Fruit fly (Drosophila melanogaster) whole organism, embryonic: Measurements from ENCODE around the gene CG17717.

ENCODE experiments used
- Atf6 ChIP-seq: fragments of 200-800 bp; sonication (Bioruptor generic); IDR thresholded peaks from 2 replicates; pipeline ENCODE4 v1.3.6; 2022; ENCODE audit warnings: missing biosample characterization, missing genetic modification characterization
- Bdp1 ChIP-seq: fragments of 200-800 bp; sonication (Bioruptor generic); optimal IDR thresholded peaks from 3 replicates; lab custom pipeline; 2016; ENCODE audit warnings: missing biosample characterization, missing genetic modification characterization
- Blimp-1 ChIP-seq: fragments of 200-800 bp; sonication (Bioruptor generic); optimal IDR thresholded peaks from 3 replicates; lab custom pipeline; 2018; ENCODE audit warnings: missing biosample characterization, missing genetic modification characterization, mild to moderate bottlenecking, moderate library complexity, missing genetic modification reagents
- CG10462 ChIP-seq: fragments of 200-800 bp; sonication (Bioruptor generic); optimal IDR thresholded peaks from 2 replicates; lab custom pipeline; 2016; ENCODE audit warnings: missing biosample characterization, missing genetic modification characterization
- CG11398 ChIP-seq: fragments of 200-800 bp; sonication (Bioruptor generic); optimal IDR thresholded peaks from 2 replicates; lab custom pipeline; 2016; ENCODE audit warnings: missing biosample characterization, missing genetic modification characterization
- CG1233 ChIP-seq: fragments of 200-800 bp; sonication (Bioruptor generic); optimal IDR thresholded peaks from 4 replicates; lab custom pipeline; 2018; ENCODE audit warnings: missing biosample characterization, mild to moderate bottlenecking, missing genetic modification characterization
- CG13123 ChIP-seq: fragments of 200-800 bp; sonication (Bioruptor generic); optimal IDR thresholded peaks from 2 replicates; lab custom pipeline; 2016; ENCODE audit warnings: missing biosample characterization, missing genetic modification characterization
- CG13424 ChIP-seq: fragments of 200-800 bp; sonication (Bioruptor generic); optimal IDR thresholded peaks from 2 replicates; lab custom pipeline; 2019; ENCODE audit warnings: missing biosample characterization, mild to moderate bottlenecking, missing genetic modification characterization, moderate library complexity
- CG14860 ChIP-seq: fragments of 200-800 bp; sonication (Bioruptor generic); IDR thresholded peaks from 3 replicates; pipeline ENCODE4 v1.3.6; 2022; ENCODE audit warnings: missing biosample characterization, missing genetic modification characterization; ENCODE audit not compliant: partially characterized antibody
- CG14965 ChIP-seq: fragments of 200-800 bp; sonication (Bioruptor generic); optimal IDR thresholded peaks from 2 replicates; lab custom pipeline; 2016; ENCODE audit warnings: missing biosample characterization, missing genetic modification characterization, borderline replicate concordance
- CG17186 ChIP-seq: fragments of 200-800 bp; sonication (Bioruptor generic); optimal IDR thresholded peaks from 3 replicates; lab custom pipeline; 2017; ENCODE audit warnings: missing biosample characterization, missing genetic modification reagents, missing genetic modification characterization
- CG2120 ChIP-seq: fragments of 200-800 bp; sonication (Bioruptor generic); optimal IDR thresholded peaks from 3 replicates; lab custom pipeline; 2016; ENCODE audit warnings: missing biosample characterization, missing genetic modification characterization
- CG30431 ChIP-seq: fragments of 200-800 bp; sonication (Bioruptor generic); optimal IDR thresholded peaks from 2 replicates; lab custom pipeline; 2017; ENCODE audit warnings: missing biosample characterization, missing genetic modification characterization
- CG32772 ChIP-seq: fragments of 200-800 bp; sonication (Bioruptor generic); IDR thresholded peaks from 2 replicates; pipeline ENCODE4 v1.3.6; 2022; ENCODE audit warnings: missing biosample characterization, missing genetic modification characterization
- CG33213 ChIP-seq: fragments of 200-800 bp; sonication (Bioruptor generic); optimal IDR thresholded peaks from 3 replicates; lab custom pipeline; 2016; ENCODE audit warnings: missing biosample characterization, missing genetic modification characterization
- CG3407 ChIP-seq: fragments of 200-800 bp; sonication (Bioruptor generic); optimal IDR thresholded peaks from 2 replicates; lab custom pipeline; 2018; ENCODE audit warnings: missing biosample characterization, mild to moderate bottlenecking, missing genetic modification characterization
- CG3726 ChIP-seq: fragments of 200-800 bp; sonication (Bioruptor generic); IDR thresholded peaks from 3 replicates; pipeline ENCODE4, ENCODE4 v1.3.6; 2022; ENCODE audit warnings: missing biosample characterization, missing genetic modification characterization
- CG4328 ChIP-seq: fragments of 200-800 bp; sonication (Bioruptor generic); optimal IDR thresholded peaks from 3 replicates; lab custom pipeline; 2017; ENCODE audit warnings: missing biosample characterization, missing genetic modification reagents, missing genetic modification characterization
- CG5953 ChIP-seq: fragments of 200-800 bp; sonication (Bioruptor generic); IDR thresholded peaks from 2 replicates; pipeline ENCODE4 v1.3.6; 2022; ENCODE audit warnings: missing biosample characterization, missing genetic modification characterization
- CG6683 ChIP-seq: fragments of 200-800 bp; sonication (Bioruptor generic); optimal IDR thresholded peaks from 2 replicates; lab custom pipeline; 2017; ENCODE audit warnings: missing biosample characterization, mild to moderate bottlenecking, missing genetic modification characterization, missing genetic modification reagents
- CG6791 ChIP-seq: fragments of 200-800 bp; sonication (Bioruptor generic); IDR thresholded peaks from 3 replicates; pipeline ENCODE4 v1.3.6; 2022; ENCODE audit warnings: missing biosample characterization, missing genetic modification characterization; ENCODE audit not compliant: partially characterized antibody
- CG7357 ChIP-seq: fragments of 200-800 bp; sonication (Bioruptor generic); IDR thresholded peaks from 3 replicates; pipeline ENCODE4 v1.3.6; 2022; ENCODE audit warnings: missing biosample characterization, missing genetic modification characterization
- CG7928 ChIP-seq: fragments of 200-800 bp; sonication (Bioruptor generic); optimal IDR thresholded peaks from 2 replicates; lab custom pipeline; 2017; ENCODE audit warnings: missing biosample characterization, mild to moderate bottlenecking, missing genetic modification characterization
- CG8281 ChIP-seq: fragments of 200-800 bp; sonication (Bioruptor generic); optimal IDR thresholded peaks from 2 replicates; lab custom pipeline; 2018; ENCODE audit warnings: missing biosample characterization, mild to moderate bottlenecking, missing genetic modification characterization, moderate library complexity
- Dek ChIP-seq: fragments of 200-800 bp; sonication (Bioruptor generic); optimal IDR thresholded peaks from 3 replicates; lab custom pipeline; 2019; ENCODE audit warnings: missing biosample characterization, mild to moderate bottlenecking, missing genetic modification characterization, moderate library complexity
- Eip74EF ChIP-seq, 2 experiments: fragments of 200-800 bp in 1 of 2; fragments of >200 bp in 1 of 2; sonication (Bioruptor generic) in 1 of 2; optimal IDR thresholded peaks; 2 replicates each; lab custom pipeline; 2017 to 2019; ENCODE audit warnings: missing biosample characterization in 2 of 2, missing genetic modification characterization in 2 of 2, mild to moderate bottlenecking in 1 of 2, moderate library complexity in 1 of 2
- Elba2 ChIP-seq: fragments of 200-800 bp; sonication (Bioruptor generic); optimal IDR thresholded peaks from 3 replicates; lab custom pipeline; 2016; ENCODE audit warnings: missing biosample characterization, missing genetic modification characterization
- HHEX ChIP-seq: fragments of 200-800 bp; sonication (Bioruptor generic); optimal IDR thresholded peaks from 3 replicates; lab custom pipeline; 2017; ENCODE audit warnings: missing biosample characterization, mild to moderate bottlenecking, missing genetic modification characterization, missing genetic modification reagents
- Hr51 ChIP-seq, 2 experiments: fragments of 200-800 bp; sonication (Bioruptor generic); optimal IDR thresholded peaks; 2 replicates in 1 of 2; 3 replicates in 1 of 2; lab custom pipeline; 2016 to 2018; ENCODE audit warnings: missing biosample characterization in 2 of 2, missing genetic modification characterization in 2 of 2, mild to moderate bottlenecking in 1 of 2, moderate library complexity in 1 of 2
- Lhr ChIP-seq: fragments of 200-800 bp; sonication (Bioruptor generic); optimal IDR thresholded peaks from 3 replicates; lab custom pipeline; 2017; ENCODE audit warnings: mild to moderate bottlenecking, missing biosample characterization, missing genetic modification reagents, missing genetic modification characterization
- Mad ChIP-seq: fragments of 200-800 bp; sonication (Bioruptor generic); optimal IDR thresholded peaks from 2 replicates; lab custom pipeline; 2016; ENCODE audit warnings: missing biosample characterization, missing genetic modification characterization
- Neu2 ChIP-seq: fragments of 200-800 bp; sonication (Bioruptor generic); optimal IDR thresholded peaks from 3 replicates; lab custom pipeline; 2016; ENCODE audit warnings: missing biosample characterization, missing genetic modification characterization, borderline replicate concordance
- Nf-YA ChIP-seq: fragments of 200-800 bp; sonication (Bioruptor generic); IDR thresholded peaks from 2 replicates; pipeline ENCODE4 v1.3.6; 2022; ENCODE audit warnings: missing biosample characterization, missing genetic modification characterization
- Opbp ChIP-seq: fragments of 200-800 bp; sonication (Bioruptor generic); IDR thresholded peaks from 3 replicates; pipeline ENCODE4 v1.3.6; 2022; ENCODE audit warnings: missing biosample characterization, missing genetic modification characterization; ENCODE audit not compliant: partially characterized antibody
- Sox100B ChIP-seq: fragments of 200-800 bp; sonication (Bioruptor generic); optimal IDR thresholded peaks from 3 replicates; lab custom pipeline; 2018; ENCODE audit warnings: missing biosample characterization, mild to moderate bottlenecking, missing genetic modification characterization
- amos ChIP-seq: fragments of 200-800 bp; sonication (Bioruptor generic); IDR thresholded peaks from 2 replicates; pipeline ENCODE4 v1.3.6; 2022; ENCODE audit warnings: missing biosample characterization, missing genetic modification characterization; ENCODE audit not compliant: partially characterized antibody
- bcd ChIP-seq: fragments of 200-800 bp; sonication (Bioruptor generic); optimal IDR thresholded peaks from 2 replicates; lab custom pipeline; 2017; ENCODE audit warnings: missing biosample characterization, mild to moderate bottlenecking, missing genetic modification characterization
- ci ChIP-seq: fragments of 200-800 bp; sonication (Bioruptor generic); IDR thresholded peaks from 3 replicates; pipeline ENCODE4 v1.3.6; 2022; ENCODE audit warnings: missing biosample characterization, missing genetic modification characterization
- dan ChIP-seq: fragments of 200-800 bp; sonication (Bioruptor generic); IDR thresholded peaks from 2 replicates; pipeline ENCODE4 v1.3.6; 2022; ENCODE audit warnings: missing biosample characterization, missing genetic modification characterization
- dysf ChIP-seq: fragments of 200-800 bp; sonication (Bioruptor generic); IDR thresholded peaks from 3 replicates; pipeline ENCODE4 v1.3.6; 2022; ENCODE audit warnings: missing biosample characterization, missing genetic modification characterization
- ewg ChIP-seq: fragments of 200-800 bp; sonication (Bioruptor generic); optimal IDR thresholded peaks from 3 replicates; lab custom pipeline; 2017; ENCODE audit warnings: mild to moderate bottlenecking, missing biosample characterization, missing genetic modification reagents, missing genetic modification characterization
- ken ChIP-seq: fragments of 200-800 bp; sonication (Bioruptor generic); IDR thresholded peaks from 3 replicates; pipeline ENCODE4 v1.3.6; 2022; ENCODE audit warnings: missing biosample characterization, missing genetic modification characterization
- run ChIP-seq: fragments of 200-800 bp; sonication (Bioruptor generic); optimal IDR thresholded peaks from 3 replicates; lab custom pipeline; 2018; ENCODE audit warnings: missing biosample characterization, mild to moderate bottlenecking, missing genetic modification characterization
- scrt ChIP-seq: fragments of 200-800 bp; sonication (Bioruptor generic); optimal IDR thresholded peaks from 2 replicates; lab custom pipeline; 2018; ENCODE audit warnings: missing biosample characterization, mild to moderate bottlenecking, missing genetic modification characterization, moderate library complexity
- sob ChIP-seq: fragments of 200-800 bp; sonication (Bioruptor generic); IDR thresholded peaks from 2 replicates; pipeline ENCODE4 v1.3.6; 2022; ENCODE audit warnings: missing biosample characterization, missing genetic modification characterization
- tio ChIP-seq: fragments of 200-800 bp; sonication (Bioruptor generic); optimal IDR thresholded peaks from 2 replicates; lab custom pipeline; 2017; ENCODE audit warnings: missing biosample characterization, missing genetic modification characterization, inconsistent platforms
- vvl ChIP-seq: fragments of 200-800 bp; sonication (Bioruptor generic); IDR thresholded peaks from 2 replicates; pipeline ENCODE4 v1.3.6; 2022; ENCODE audit warnings: missing biosample characterization, missing genetic modification characterization
- zfh2 ChIP-seq: fragments of 200-800 bp; sonication (Bioruptor generic); optimal IDR thresholded peaks from 2 replicates; lab custom pipeline; 2016; ENCODE audit warnings: missing biosample characterization, missing genetic modification characterization

Gene CG17717

dm6 chrX:6549428-6550117 lies 39.5 kb upstream of the CG17717 start (continued):
- TF ChIP-seq tio (GFP tag; lab: Kevin White, UChicago) (peak; percentile 88), ken (peak; percentile 96), CG6791 (no peak), CG32772 (GFP tag; lab: Robert Waterston, UW) (peak; percentile 95), CG4328 (GFP tag; lab: Kevin White, UChicago) (peak; percentile 91), Lhr (peak; percentile 73), CG11398 (peak; percentile 94), CG10462 (GFP tag; lab: Kevin White, UChicago) (peak; percentile 90), run (peak; percentile 70), CG7357 (GFP tag; lab: Robert Waterston, UW) (peak; percentile 90), Eip74EF (GFP tag; optimal IDR thresholded peaks at IDR 0.05; lab: Kevin White, UChicago) (peak in 1 of 2 experiments; percentile 81), Sox100B (peak; percentile 90), CG3726 (GFP tag; lab: Robert Waterston, UW) (peak; percentile 92), Hr51 (GFP tag; optimal IDR thresholded peaks at IDR 0.05; lab: Kevin White, UChicago) (peak; percentile 89 to 93), CG6683 (GFP tag; lab: Kevin White, UChicago) (peak; percentile 92), CG30431 (GFP tag; lab: Kevin White, UChicago) (peak; percentile 95), CG5953 (GFP tag; lab: Robert Waterston, UW) (peak; percentile 85), HHEX (GFP tag; lab: Kevin White, UChicago) (peak; percentile 96), dysf (peak; percentile 97), CG1233 (GFP tag; lab: Kevin White, UChicago) (peak; percentile 95), CG33213 (GFP tag; lab: Kevin White, UChicago) (no peak), sob (GFP tag; lab: Robert Waterston, UW) (peak; percentile 97), Atf6 (GFP tag; lab: Robert Waterston, UW) (peak; percentile 97), Bdp1 (peak; percentile 84), ci (GFP tag; lab: Robert Waterston, UW) (peak; percentile 98), bcd (peak; percentile 96), amos (no peak), zfh2 (GFP tag; lab: Kevin White, UChicago) (peak; percentile 95), Blimp-1 (GFP tag; lab: Kevin White, UChicago) (peak; percentile 92), CG8281 (tag; lab: Kevin White, UChicago) (peak; percentile 73), CG14965 (GFP tag; lab: Kevin White, UChicago) (peak; percentile 83), vvl (GFP tag; lab: Robert Waterston, UW) (peak; percentile 98), CG2120 (GFP tag; lab: Kevin White, UChicago) (peak; percentile 96), CG7928 (peak; percentile 79), Dek (tag; lab: Kevin White, UChicago) (peak; percentile 92), CG14860 (GFP tag; lab: Robert Waterston, UW) (no peak), dan (GFP tag; lab: Robert Waterston, UW) (peak; percentile 75), Neu2 (GFP tag; lab: Kevin White, UChicago) (peak; percentile 95), Nf-YA (GFP tag; lab: Robert Waterston, UW) (peak; percentile 92), Elba2 (GFP tag; lab: Kevin White, UChicago) (peak; percentile 67), scrt (peak; percentile 93), CG13123 (GFP tag; lab: Kevin White, UChicago) (peak; percentile 80), CG13424 (tag; lab: Kevin White, UChicago) (peak; percentile 93), Mad (GFP tag; lab: Kevin White, UChicago) (peak; percentile 92), ewg (GFP tag; lab: Kevin White, UChicago) (peak; percentile 82), CG3407 (GFP tag; lab: Kevin White, UChicago) (peak; percentile 83), CG17186 (GFP tag; lab: Kevin White, UChicago) (peak; percentile 77), Opbp (no peak)
